Fruit fly (Drosophila melanogaster): ENCODE measurements around the gene sud1.

- TF ChIP-seq CTCF (optimal IDR thresholded peaks at IDR 0.05) (no peak), CG8478 (optimal IDR thresholded peaks at IDR 0.05) (no peak)
Measured at dm6 chr3R:24876843-24877457, 40.7 kb downstream of the sud1 start, which contains the start of the genes CG11089 and CG31381.

Data from S2 (cell line).